Worm (Caenorhabditis elegans): ENCODE results near the gene Y69A2AR.18.

Y69A2AR.18 gene

DNA sequence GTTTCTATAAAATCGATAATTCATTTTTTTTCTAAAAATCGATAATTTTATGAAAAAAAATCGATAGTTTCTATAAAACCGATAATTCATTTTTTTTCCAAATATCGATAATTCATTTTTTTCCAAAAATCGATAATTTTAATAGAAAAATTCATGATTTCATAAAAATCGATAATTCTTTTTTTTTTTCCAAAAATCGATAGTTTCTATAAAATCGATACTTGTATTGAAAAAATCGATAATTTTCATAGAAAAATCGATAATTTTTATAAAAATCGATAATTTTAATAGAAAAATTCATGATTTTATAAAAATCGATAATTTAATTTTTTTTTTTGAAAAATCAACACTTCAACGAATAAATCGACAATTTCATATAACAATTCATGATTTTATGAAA lies 33.7 kb downstream of the Y69A2AR.18 start:
- TF ChIP-seq ceh-28 (tag; optimal IDR thresholded peaks at IDR 0.05): peak; percentile 79
- no peak for TF ChIP-seq dpl-1 (GFP tag; optimal IDR thresholded peaks at IDR 0.05)

DNA sequence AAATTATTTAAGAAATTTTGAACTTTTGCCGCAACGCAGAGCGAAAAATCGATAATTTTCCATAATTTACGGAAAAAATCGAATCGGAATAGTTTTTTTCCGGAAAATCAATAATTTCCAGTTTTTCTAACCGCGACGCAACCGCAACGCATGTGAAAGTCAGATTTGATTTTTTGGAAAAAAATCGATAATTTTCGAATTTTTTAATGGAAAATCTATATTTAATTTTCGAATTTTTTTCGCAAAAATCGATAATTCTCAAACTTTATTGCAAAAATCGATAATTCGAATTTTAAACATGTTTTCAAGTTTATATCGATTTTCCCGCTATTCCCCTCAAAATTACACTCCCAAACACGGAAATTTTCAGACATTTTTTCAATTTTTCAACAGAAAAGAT lies 34.8 kb downstream of the Y69A2AR.18 start:
- TF ChIP-seq nhr-41 (GFP tag; IDR thresholded peaks at IDR 0.05) (no peak), ceh-28 (tag; optimal IDR thresholded peaks at IDR 0.05) (peak; percentile 77)

DNA sequence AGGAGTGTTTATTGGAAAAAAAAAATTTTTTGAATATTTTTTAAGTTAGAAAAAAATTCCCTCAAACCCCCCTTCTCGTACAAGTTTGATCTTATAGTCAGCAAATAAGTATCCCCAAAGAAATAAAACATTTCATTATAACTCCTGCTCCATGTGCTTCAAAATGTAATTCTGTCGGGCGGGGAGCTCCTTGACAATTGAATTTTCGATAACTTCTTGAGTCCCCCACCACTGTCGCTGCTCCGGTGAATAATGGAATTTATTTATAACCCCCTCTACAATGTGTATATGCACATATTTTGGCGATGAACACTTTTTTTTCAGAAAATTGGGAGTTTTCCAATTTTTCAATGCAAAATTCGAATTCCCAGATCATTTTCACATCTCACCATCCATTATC lies 42.2 kb downstream of the Y69A2AR.18 start:
- peak; percentile 13 for TF ChIP-seq ces-1 (GFP tag; optimal IDR thresholded peaks at IDR 0.05)
- TF ChIP-seq nhr-102 (tag; optimal IDR thresholded peaks at IDR 0.05): no peak

DNA sequence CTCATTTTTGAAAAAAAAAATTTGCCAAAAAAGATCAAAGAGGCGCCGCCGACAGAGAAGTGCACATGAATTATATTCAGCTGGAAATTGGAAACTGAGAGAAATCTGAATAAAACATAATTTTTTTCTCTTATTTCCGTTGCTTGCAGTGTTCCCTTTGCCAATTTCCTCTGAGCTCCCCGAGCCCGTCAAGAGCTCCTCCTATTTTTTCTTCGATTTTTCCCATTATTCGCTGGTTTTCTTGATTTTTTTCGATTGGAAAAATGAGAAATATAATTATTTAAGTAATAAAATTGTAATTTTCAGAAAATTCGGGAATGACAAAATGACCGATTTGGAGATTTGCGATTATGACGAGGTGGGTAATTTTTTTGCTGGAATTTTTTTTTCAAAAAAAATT lies 46.5 kb downstream of the Y69A2AR.18 start, which contains the start of gene sprr-3:
TSS of gene sprr-3 (plus strand) at position 301 of the 400 bp plus-strand sequence.
- no peak for TF ChIP-seq ctbp-1 (GFP tag; IDR thresholded peaks at IDR 0.05)
- no peak for TF ChIP-seq nhr-42 (GFP tag; IDR thresholded peaks at IDR 0.05)
- no peak for TF ChIP-seq spr-1 (tag; optimal IDR thresholded peaks at IDR 0.05)
- TF ChIP-seq nhr-76 (tag; optimal IDR thresholded peaks at IDR 0.05): no peak
- TF ChIP-seq ceh-20 (GFP tag; IDR thresholded peaks at IDR 0.05): no peak
- no peak for TF ChIP-seq zfp-2 (tag; optimal IDR thresholded peaks at IDR 0.05)
- TF ChIP-seq sdz-12 (GFP tag; optimal IDR thresholded peaks at IDR 0.05): no peak
- TF ChIP-seq ceh-28 (tag; optimal IDR thresholded peaks at IDR 0.05): no peak
- no peak for TF ChIP-seq aha-1 (tag)
- TF ChIP-seq snpc-1.2 (GFP tag; IDR thresholded peaks at IDR 0.05): no peak
- TF ChIP-seq lin-29 (GFP tag; IDR thresholded peaks at IDR 0.05): no peak
- no peak for TF ChIP-seq zfp-3 (GFP tag; conservative IDR thresholded peaks at IDR 0.05)
- TF ChIP-seq zip-2 (tag; optimal IDR thresholded peaks at IDR 0.05): no peak
- no peak for TF ChIP-seq snpc-4 (tag; optimal IDR thresholded peaks at IDR 0.05)
- TF ChIP-seq nhr-10 (tag; optimal IDR thresholded peaks at IDR 0.05): no peak
- no peak for TF ChIP-seq unc-39 (tag; optimal IDR thresholded peaks at IDR 0.05)
- no peak for TF ChIP-seq mes-2 (tag; optimal IDR thresholded peaks at IDR 0.05; ENCODE audit: poor library complexity, severe bottlenecking)
- TF ChIP-seq dmd-9 (GFP tag; IDR thresholded peaks at IDR 0.05): no peak
